Fruit fly (Drosophila melanogaster): ENCODE measurements around the gene CG10970.

Gene CG10970

dm6 chrX:9066802-9067489 lies 4.3 kb downstream of the CG10970 start (continued):
- TF ChIP-seq pdm3 (GFP tag; optimal IDR thresholded peaks at IDR 0.05), result peak; percentile 77
- peak; percentile 76 for TF ChIP-seq CG11762 (GFP tag; optimal IDR thresholded peaks at IDR 0.05; ENCODE audit: insufficient read depth)
- TF ChIP-seq fkh (GFP tag; optimal IDR thresholded peaks at IDR 0.05), result no peak
- peak; percentile 85 for TF ChIP-seq eg (GFP tag; IDR thresholded peaks at IDR 0.05)
- peak; percentile 89 for TF ChIP-seq CG8632 (GFP tag; optimal IDR thresholded peaks at IDR 0.05)
- peak; percentile 73 for TF ChIP-seq CG32006 (GFP tag; optimal IDR thresholded peaks at IDR 0.05)
- peak; percentile 69 for TF ChIP-seq fd59A (GFP tag; optimal IDR thresholded peaks at IDR 0.05)
- peak; percentile 77 for TF ChIP-seq CG6276 (GFP tag; optimal IDR thresholded peaks at IDR 0.05)
- peak; percentile 85 for TF ChIP-seq CG34406 (GFP tag; optimal IDR thresholded peaks at IDR 0.05)
- peak; percentile 41 to 62 for TF ChIP-seq salr (GFP tag; optimal IDR thresholded peaks at IDR 0.05)
- peak; percentile 56 for TF ChIP-seq Blimp-1 (GFP tag; optimal IDR thresholded peaks at IDR 0.05)
- peak; percentile 59 for TF ChIP-seq Hr4 (GFP tag; optimal IDR thresholded peaks at IDR 0.05)
- TF ChIP-seq CG1621 (tag; optimal IDR thresholded peaks at IDR 0.05), result peak; percentile 72
- TF ChIP-seq Eip78C (GFP tag), result peak; percentile 97
- TF ChIP-seq Lpt (GFP tag; optimal IDR thresholded peaks at IDR 0.05), result peak; percentile 76
- peak; percentile 74 for TF ChIP-seq lz (GFP tag; optimal IDR thresholded peaks at IDR 0.05)
- TF ChIP-seq Smox (GFP tag; optimal IDR thresholded peaks at IDR 0.05), result peak; percentile 78
- peak; percentile 76 for TF ChIP-seq CG3032 (tag; optimal IDR thresholded peaks at IDR 0.05)
- peak; percentile 74 for TF ChIP-seq Ets96B (tag; optimal IDR thresholded peaks at IDR 0.05)
- TF ChIP-seq CG10631 (GFP tag; optimal IDR thresholded peaks at IDR 0.05), result peak; percentile 84
- TF ChIP-seq dac (GFP tag; optimal IDR thresholded peaks at IDR 0.05), result peak; percentile 65
- TF ChIP-seq CG16779 (tag; optimal IDR thresholded peaks at IDR 0.05), result no peak

dm6 chrX:9064029-9064428 lies 7.2 kb downstream of the CG10970 start:
- TF ChIP-seq OdsH (GFP tag; optimal IDR thresholded peaks at IDR 0.05) (no peak), CG4318 (GFP tag; optimal IDR thresholded peaks at IDR 0.05) (no peak), eg (GFP tag; IDR thresholded peaks at IDR 0.05) (no peak), CG8319 (GFP tag; optimal IDR thresholded peaks at IDR 0.05) (no peak), CG31627 (GFP tag; optimal IDR thresholded peaks at IDR 0.05) (no peak), CG8632 (GFP tag; optimal IDR thresholded peaks at IDR 0.05) (no peak), cyc (GFP tag; optimal IDR thresholded peaks at IDR 0.05) (no peak), achi (GFP tag; optimal IDR thresholded peaks at IDR 0.05) (no peak), salr (GFP tag; optimal IDR thresholded peaks at IDR 0.05) (no peak), CG15336 (GFP tag; IDR thresholded peaks at IDR 0.05) (no peak), Ets21C (GFP tag; optimal IDR thresholded peaks at IDR 0.05) (no peak), Met (GFP tag; optimal IDR thresholded peaks at IDR 0.05) (no peak)

dm6 chrX:9063425-9063824 lies 7.8 kb downstream of the CG10970 start:
- TF ChIP-seq CG34406 (GFP tag; optimal IDR thresholded peaks at IDR 0.05) (peak; percentile 13), CG32006 (GFP tag; optimal IDR thresholded peaks at IDR 0.05) (peak; percentile 37), Eip78C (GFP tag) (no peak), Hr4 (GFP tag; optimal IDR thresholded peaks at IDR 0.05) (peak; percentile 4), eg (GFP tag; IDR thresholded peaks at IDR 0.05) (peak; percentile 55; the same call in 1 of the 3 replicates), CG8119 (GFP tag; IDR thresholded peaks at IDR 0.05) (peak; percentile 62), Ets96B (tag; optimal IDR thresholded peaks at IDR 0.05) (no peak)

dm6 chrX:9062665-9063064 lies 8.5 kb downstream of the CG10970 start:
- peak; percentile 27 for TF ChIP-seq Ets96B (tag; optimal IDR thresholded peaks at IDR 0.05)
- no peak for TF ChIP-seq Lpt (GFP tag; optimal IDR thresholded peaks at IDR 0.05)
- TF ChIP-seq CG15336 (GFP tag; IDR thresholded peaks at IDR 0.05), result peak; percentile 74
- TF ChIP-seq Smox (GFP tag; optimal IDR thresholded peaks at IDR 0.05), result peak; percentile 57
- no peak for TF ChIP-seq Hr38 (GFP tag; optimal IDR thresholded peaks at IDR 0.05)
- TF ChIP-seq Eip93F (GFP tag; optimal IDR thresholded peaks at IDR 0.05), result no peak
- TF ChIP-seq dac (GFP tag; optimal IDR thresholded peaks at IDR 0.05), result no peak
- TF ChIP-seq Ets21C (GFP tag; optimal IDR thresholded peaks at IDR 0.05), result peak; percentile 23
- TF ChIP-seq CG8632 (GFP tag; optimal IDR thresholded peaks at IDR 0.05), result peak; percentile 46
- peak; percentile 51 for TF ChIP-seq CG6792 (GFP tag; optimal IDR thresholded peaks at IDR 0.05)
- no peak for TF ChIP-seq CG6854 (GFP tag; optimal IDR thresholded peaks at IDR 0.05)
- peak; percentile 63 for TF ChIP-seq dsx (GFP tag; optimal IDR thresholded peaks at IDR 0.05; ENCODE audit: poor library complexity, severe bottlenecking)
- TF ChIP-seq cyc (GFP tag; optimal IDR thresholded peaks at IDR 0.05), result peak; percentile 20
- peak; percentile 34 for TF ChIP-seq CG31627 (GFP tag; optimal IDR thresholded peaks at IDR 0.05)
- TF ChIP-seq CG3032 (tag; optimal IDR thresholded peaks at IDR 0.05), result peak; percentile 55
- no peak for TF ChIP-seq CG8319 (GFP tag; optimal IDR thresholded peaks at IDR 0.05)
- TF ChIP-seq fd85E (GFP tag; optimal IDR thresholded peaks at IDR 0.05), result no peak
- no peak for TF ChIP-seq CG16779 (tag; optimal IDR thresholded peaks at IDR 0.05)
- peak; percentile 76 for TF ChIP-seq CG8119 (GFP tag; IDR thresholded peaks at IDR 0.05)
- peak; percentile 86 for TF ChIP-seq svp (GFP tag)
- peak; percentile 26 for TF ChIP-seq Eip75B (GFP tag; optimal IDR thresholded peaks at IDR 0.05)
- TF ChIP-seq esn (GFP tag; optimal IDR thresholded peaks at IDR 0.05), result peak; percentile 54
- no peak for TF ChIP-seq CG6276 (GFP tag; optimal IDR thresholded peaks at IDR 0.05)
- TF ChIP-seq CG11294 (GFP tag; IDR thresholded peaks at IDR 0.05), result peak; percentile 53
- TF ChIP-seq salr (GFP tag; optimal IDR thresholded peaks at IDR 0.05), result peak in 1 of 2 experiments; percentile 2
- peak; percentile 21 for TF ChIP-seq fd59A (GFP tag; optimal IDR thresholded peaks at IDR 0.05)
